Worm (Caenorhabditis elegans) whole organism, L1 larva: Measurements from ENCODE around the gene nstp-5.

Experiments
- F16B12.6 ChIP-seq: fragments of 150-350 bp; optimal IDR thresholded peaks from 2 replicates; lab custom pipeline; 2014; ENCODE audit warnings: missing biosample characterization, missing genetic modification characterization
- aha-1 ChIP-seq: fragments of 150-350 bp; optimal IDR thresholded peaks from 2 replicates; lab custom pipeline; 2014; ENCODE audit warnings: missing biosample characterization, missing genetic modification characterization
- blmp-1 ChIP-seq: fragments of 150-350 bp; optimal IDR thresholded peaks from 2 replicates; lab custom pipeline; 2014; ENCODE audit warnings: missing biosample characterization, missing genetic modification characterization
- ceh-82 ChIP-seq, 3 experiments: fragments of 150-350 bp in 1 of 3; sonication (generic microtip) in 2 of 3; optimal IDR thresholded peaks; 2 replicates each; lab custom pipeline; 2014 to 2017; ENCODE audit warnings: missing biosample characterization in 3 of 3, missing genetic modification characterization in 3 of 3
- ceh-90 ChIP-seq: sonication (generic microtip); optimal IDR thresholded peaks from 2 replicates; lab custom pipeline; 2016; ENCODE audit warnings: missing genetic modification characterization, missing compliant biosample characterization
- efl-1 ChIP-seq, 4 experiments: fragments of 150-350 bp; optimal IDR thresholded peaks in 3 of 4; peaks in 1 of 4; 1 replicate in 1 of 4; 2 replicates in 3 of 4; lab custom pipeline; 2014; ENCODE audit warnings: missing biosample characterization in 2 of 4, missing genetic modification characterization in 2 of 4, missing genetic modification reagents in 2 of 4
- egl-13 ChIP-seq: sonication (generic microtip); optimal IDR thresholded peaks from 2 replicates; lab custom pipeline; 2016; ENCODE audit warnings: missing genotype, missing genetic modification reagents, missing genetic modification characterization, missing compliant biosample characterization
- elt-2 ChIP-seq: sonication (generic microtip); optimal IDR thresholded peaks from 2 replicates; lab custom pipeline; 2016; ENCODE audit warnings: missing genetic modification characterization, mild to moderate bottlenecking, inconsistent platforms, missing compliant biosample characterization, missing genetic modification reagents
- elt-3 ChIP-seq, 6 experiments: fragments of 150-350 bp in 1 of 6; sonication (generic microtip); optimal IDR thresholded peaks; 2 replicates each; lab custom pipeline; 2017 to 2018; ENCODE audit warnings: missing biosample characterization in 6 of 6, missing genetic modification characterization in 6 of 6, inconsistent platforms in 1 of 6
- fkh-10 ChIP-seq: sonication (generic microtip); optimal IDR thresholded peaks from 2 replicates; lab custom pipeline; 2017; ENCODE audit warnings: missing biosample characterization, missing genetic modification reagents, missing genetic modification characterization
- fos-1 ChIP-seq: fragments of 150-350 bp; optimal IDR thresholded peaks from 2 replicates; lab custom pipeline; 2014; ENCODE audit warnings: missing biosample characterization, missing genetic modification characterization
- grh-1 ChIP-seq: fragments of 200-800 bp; sonication (Bioruptor generic); IDR thresholded peaks from 2 replicates; pipeline ENCODE4 v1.3.6; 2022; ENCODE audit warnings: missing genetic modification reagents, missing genetic modification characterization, missing compliant biosample characterization
- hlh-4 ChIP-seq: sonication (generic microtip); optimal IDR thresholded peaks from 2 replicates; lab custom pipeline; 2016; ENCODE audit warnings: mild to moderate bottlenecking, missing genetic modification characterization, missing compliant biosample characterization
- hpl-2 ChIP-seq: fragments of 150-350 bp; optimal IDR thresholded peaks from 2 replicates; lab custom pipeline; 2014; ENCODE audit warnings: missing biosample characterization, missing genetic modification reagents, missing genetic modification characterization
- jun-1 ChIP-seq: fragments of 150-350 bp; optimal IDR thresholded peaks from 2 replicates; lab custom pipeline; 2014; ENCODE audit warnings: missing biosample characterization, missing genetic modification reagents, missing genetic modification characterization
- lin-15B ChIP-seq: fragments of 150-350 bp; sonication (generic microtip); optimal IDR thresholded peaks from 3 replicates; lab custom pipeline; 2014; ENCODE audit warnings: missing biosample characterization, missing genetic modification characterization
- lir-3 ChIP-seq: sonication (generic microtip); optimal IDR thresholded peaks from 2 replicates; lab custom pipeline; 2016; ENCODE audit warnings: mild to moderate bottlenecking, missing genetic modification characterization, moderate library complexity, missing compliant biosample characterization; ENCODE audit not compliant: poor library complexity
- lsy-2 ChIP-seq, 2 experiments: fragments of 150-350 bp; optimal IDR thresholded peaks; 2 replicates each; lab custom pipeline; 2014; ENCODE audit warnings: missing biosample characterization in 2 of 2, missing genetic modification characterization in 2 of 2
- mab-9 ChIP-seq: fragments of 200-800 bp; sonication (Bioruptor generic); IDR thresholded peaks from 2 replicates; pipeline ENCODE4 v1.3.6; 2022; ENCODE audit warnings: missing genetic modification reagents, missing genetic modification characterization, missing compliant biosample characterization
- mef-2 ChIP-seq: fragments of 150-350 bp; optimal IDR thresholded peaks from 2 replicates; lab custom pipeline; 2014; ENCODE audit warnings: missing biosample characterization, missing genetic modification characterization
- nhr-47 ChIP-seq: sonication (generic microtip); optimal IDR thresholded peaks from 2 replicates; lab custom pipeline; 2016; ENCODE audit warnings: mild to moderate bottlenecking, missing genetic modification characterization, moderate library complexity, missing compliant biosample characterization
- nhr-77 ChIP-seq: fragments of 150-350 bp; optimal IDR thresholded peaks from 2 replicates; lab custom pipeline; 2014; ENCODE audit warnings: missing biosample characterization, missing genetic modification characterization
- nhr-84 ChIP-seq: sonication (generic microtip); optimal IDR thresholded peaks from 2 replicates; lab custom pipeline; 2017; ENCODE audit warnings: missing biosample characterization, missing genetic modification characterization
- nhr-85 ChIP-seq: sonication (generic microtip); peaks from one replicate; lab custom pipeline; 2016; ENCODE audit warnings: missing genetic modification characterization, inconsistent platforms, missing compliant biosample characterization
- nhr-90 ChIP-seq: sonication (generic microtip); optimal IDR thresholded peaks from 2 replicates; lab custom pipeline; 2016; ENCODE audit warnings: mild to moderate bottlenecking, missing genetic modification characterization, missing compliant biosample characterization; ENCODE audit not compliant: poor library complexity
- pax-3 ChIP-seq: fragments of 200-800 bp; sonication (Bioruptor generic); optimal IDR thresholded peaks from 2 replicates; lab custom pipeline; 2018; ENCODE audit warnings: mild to moderate bottlenecking, missing genetic modification characterization, moderate library complexity, missing compliant biosample characterization
- pqm-1 ChIP-seq: sonication (generic microtip); optimal IDR thresholded peaks from 3 replicates; lab custom pipeline; 2017; ENCODE audit warnings: missing biosample characterization, missing genetic modification characterization
- rnt-1 ChIP-seq: sonication (generic microtip); optimal IDR thresholded peaks from 2 replicates; lab custom pipeline; 2016; ENCODE audit warnings: mild to moderate bottlenecking, missing genetic modification characterization, moderate library complexity, missing compliant biosample characterization
- snpc-4 ChIP-seq: fragments of 150-350 bp; optimal IDR thresholded peaks from 2 replicates; lab custom pipeline; 2014; ENCODE audit warnings: missing biosample characterization, missing genetic modification characterization
- snu-23 ChIP-seq: sonication (generic microtip); optimal IDR thresholded peaks from 2 replicates; lab custom pipeline; 2016; ENCODE audit warnings: missing genetic modification characterization, missing compliant biosample characterization
- sptf-1 ChIP-seq: fragments of 150-350 bp; optimal IDR thresholded peaks from 2 replicates; lab custom pipeline; 2014; ENCODE audit warnings: missing biosample characterization, missing genetic modification characterization
- sup-37 ChIP-seq: fragments of 200-800 bp; sonication (Bioruptor generic); optimal IDR thresholded peaks from 2 replicates; lab custom pipeline; 2018; ENCODE audit warnings: mild to moderate bottlenecking, missing genetic modification characterization, missing compliant biosample characterization

nstp-5 gene

DNA sequence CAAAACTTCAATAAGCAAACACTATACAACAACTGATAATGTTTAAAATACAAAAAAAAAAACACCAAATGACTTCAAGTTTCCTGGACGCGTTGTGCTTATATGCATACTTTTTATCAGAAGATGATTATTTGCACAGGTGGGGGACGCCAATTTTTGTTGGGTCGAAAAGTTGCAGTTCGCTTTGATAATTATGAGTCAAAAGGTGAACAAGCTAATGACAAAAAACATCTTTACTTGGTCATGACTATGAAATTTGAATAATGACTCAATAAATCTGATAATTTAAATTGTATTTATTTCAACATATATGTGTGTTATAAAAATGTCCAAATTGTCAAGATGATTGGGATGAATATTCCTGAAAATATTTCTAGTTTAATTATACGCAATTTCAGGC lies 27.8 kb downstream of the nstp-5 start, which contains the start of gene ZK896.4:
TSS of gene ZK896.4 (minus strand) at position 101 of the 400 bp plus-strand sequence.
- TF ChIP-seq pqm-1 (tag; lab: Kevin White, UChicago): no peak
- TF ChIP-seq F16B12.6 (tag; lab: Kevin White, UChicago): no peak
- no peak for TF ChIP-seq elt-3 (tag; optimal IDR thresholded peaks at IDR 0.05; lab: Kevin White, UChicago)

DNA sequence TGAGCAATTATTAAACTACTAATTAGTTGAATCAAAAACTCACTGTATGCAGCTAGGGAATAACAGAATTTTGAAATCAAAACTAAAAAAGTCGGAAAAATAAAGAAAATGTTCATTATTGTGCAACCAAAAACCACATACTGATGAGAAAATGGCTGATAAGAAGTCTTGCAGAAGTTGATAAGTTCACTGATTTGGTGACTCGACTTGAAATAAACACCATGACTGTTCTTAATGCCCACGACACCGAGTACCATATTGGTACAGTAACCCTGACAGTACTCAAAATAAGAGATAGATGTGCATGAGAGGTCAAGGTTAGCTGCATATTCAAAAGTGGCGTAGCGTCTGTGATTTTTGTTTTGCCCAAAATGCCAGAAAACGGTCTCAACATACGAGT lies 30.7 kb downstream of the nstp-5 start:
- TF ChIP-seq aha-1 (tag; lab: Kevin White, UChicago): no peak
- no peak for TF ChIP-seq rnt-1
- TF ChIP-seq nhr-85 (tag; lab: Kevin White, UChicago): no peak
- no peak for TF ChIP-seq egl-13
- no peak for TF ChIP-seq sup-37
- no peak for TF ChIP-seq sptf-1
- TF ChIP-seq blmp-1 (tag; lab: Kevin White, UChicago): no peak
- TF ChIP-seq pax-3: no peak
- TF ChIP-seq nhr-77 (tag; lab: Kevin White, UChicago): no peak
- TF ChIP-seq lin-15B: no peak

ce11 chrIV:12890445-12890844 lies 35.1 kb downstream of the nstp-5 start, which contains the start of gene K08D8.6:
K08D8.6 (minus strand) TSS chrIV:12890508.
- TF ChIP-seq ceh-82 (tag; optimal IDR thresholded peaks at IDR 0.05; lab: Kevin White, UChicago): no peak
- TF ChIP-seq efl-1 (optimal IDR thresholded peaks at IDR 0.05; lab: Kevin White, UChicago): no peak
- TF ChIP-seq efl-1 (GFP tag; optimal IDR thresholded peaks at IDR 0.05 in 1 of 2; lab: Kevin White, UChicago): peak in 1 of 2 experiments; percentile 30
- TF ChIP-seq pqm-1 (tag; lab: Kevin White, UChicago): peak; percentile 78
- no peak for TF ChIP-seq nhr-85 (tag; lab: Kevin White, UChicago)
- no peak for TF ChIP-seq fkh-10 (GFP tag; lab: Kevin White, UChicago)
- TF ChIP-seq jun-1 (tag; lab: Kevin White, UChicago): peak; percentile 7
- no peak for TF ChIP-seq hpl-2 (GFP tag; lab: Kevin White, UChicago)
- peak; percentile 88 for TF ChIP-seq elt-2
- no peak for TF ChIP-seq elt-3 (tag; optimal IDR thresholded peaks at IDR 0.05; lab: Kevin White, UChicago)
- TF ChIP-seq ceh-90 (tag; lab: Kevin White, UChicago): no peak
- no peak for TF ChIP-seq pax-3
- no peak for TF ChIP-seq fos-1 (tag; lab: Kevin White, UChicago)

- TF ChIP-seq nhr-90 (tag; lab: Kevin White, UChicago) (no peak), elt-2 (peak; percentile 17)
Measured at ce11 chrIV:12891080-12891479, 35.7 kb downstream of the nstp-5 start.

DNA sequence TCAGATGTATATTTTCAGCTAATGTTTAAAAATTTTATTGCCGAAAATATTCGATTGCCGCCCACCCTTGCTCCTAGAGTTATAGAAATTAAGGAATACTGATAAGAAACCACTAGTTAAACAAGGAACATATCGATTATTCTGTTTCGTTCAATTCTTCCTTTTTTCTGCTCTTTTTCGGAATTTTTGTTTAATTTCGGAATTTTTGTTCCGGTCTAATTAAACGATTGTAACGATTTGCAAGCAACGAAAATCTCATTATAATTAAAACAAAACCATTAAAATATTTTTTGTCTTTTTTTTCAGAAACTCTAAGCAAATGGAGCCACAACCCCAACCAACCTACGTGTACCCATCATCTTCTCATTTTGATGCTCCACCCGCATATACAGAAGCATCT lies 36.8 kb downstream of the nstp-5 start, which contains the start of gene K08D8.1:
TSS of gene K08D8.1 (plus strand) at position 301 of the 400 bp plus-strand sequence.
- TF ChIP-seq nhr-84: no peak

ce11 chrIV:12893166-12893565 lies 37.8 kb downstream of the nstp-5 start, which contains the start of gene K08D8.12:
K08D8.12 (plus strand) TSS chrIV:12893466.
- TF ChIP-seq nhr-85 (tag; lab: Kevin White, UChicago) (peak; percentile 6), lir-3 (tag; lab: Kevin White, UChicago) (no peak)

- TF ChIP-seq nhr-47 (tag; lab: Kevin White, UChicago) (no peak), pqm-1 (tag; lab: Kevin White, UChicago) (no peak), snpc-4 (tag; lab: Kevin White, UChicago) (no peak), mef-2 (no peak), grh-1 (GFP tag; lab: Robert Waterston, UW) (no peak), snu-23 (no peak), hlh-4 (tag; lab: Kevin White, UChicago) (no peak), lsy-2 (tag; optimal IDR thresholded peaks at IDR 0.05; lab: Kevin White, UChicago) (no peak), mab-9 (GFP tag; lab: Robert Waterston, UW) (no peak)
- TF ChIP-seq, all 84 proteins: peak for 0
Measured at ce11 chrIV:12894996-12895395, 39.6 kb downstream of the nstp-5 start, which contains the start of gene K08D8.11. K08D8.11 (plus strand) TSS chrIV:12895296.
